Worm (Caenorhabditis elegans) whole organism, L4/young adult: ENCODE results near the gene tag-314.

Experiments used
- W03F9.2 ChIP-seq: fragments of 150-350 bp; optimal IDR thresholded peaks from 2 replicates; lab custom pipeline; 2014; ENCODE audit warnings: missing biosample characterization, missing genetic modification characterization
- dao-5 ChIP-seq: sonication (generic microtip); optimal IDR thresholded peaks from 2 replicates; lab custom pipeline; 2016; ENCODE audit warnings: missing genotype, missing genetic modification characterization, moderate library complexity, missing compliant biosample characterization
- him-1 ChIP-seq: sonication (generic microtip); optimal IDR thresholded peaks from 2 replicates; lab custom pipeline; 2016; ENCODE audit warnings: missing genotype, missing genetic modification reagents, missing genetic modification characterization, missing compliant biosample characterization

tag-314 gene

DNA sequence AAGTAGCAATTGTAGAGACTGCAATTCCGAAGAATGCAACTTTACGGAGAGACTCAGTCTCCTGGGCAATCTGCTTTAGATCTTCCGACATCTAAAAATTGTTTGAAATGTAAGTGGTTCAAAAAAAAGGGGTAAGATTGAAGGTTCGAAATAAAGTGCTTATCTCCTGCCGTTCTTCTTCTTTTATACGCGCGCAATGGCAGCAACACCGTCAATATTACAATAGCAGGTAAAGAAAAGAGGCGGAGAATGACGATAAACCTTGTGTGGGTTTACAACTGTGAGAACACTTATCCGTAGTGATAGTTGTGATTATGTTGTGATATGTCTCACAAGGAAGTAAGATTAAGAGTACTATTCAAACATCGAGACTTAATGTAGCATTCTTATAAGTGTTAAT, 6.7 kb downstream of the tag-314 start, which contains the start of gene col-13:
Gene col-13 (minus strand): TSS at position 101 of the 400 bp plus-strand sequence.
- TF ChIP-seq dao-5 (tag; lab: Kevin White, UChicago) (no peak), W03F9.2 (tag; lab: Kevin White, UChicago) (no peak), him-1 (tag; lab: Kevin White, UChicago) (no peak)

ce11 chrV:10418961-10419360, 9.5 kb downstream of the tag-314 start, which contains the start of gene F15H10.5:
Gene F15H10.5 (minus strand): TSS chrV:10419061.
- TF ChIP-seq him-1 (tag; lab: Kevin White, UChicago) (no peak), W03F9.2 (tag; lab: Kevin White, UChicago) (no peak), dao-5 (tag; lab: Kevin White, UChicago) (no peak)

DNA sequence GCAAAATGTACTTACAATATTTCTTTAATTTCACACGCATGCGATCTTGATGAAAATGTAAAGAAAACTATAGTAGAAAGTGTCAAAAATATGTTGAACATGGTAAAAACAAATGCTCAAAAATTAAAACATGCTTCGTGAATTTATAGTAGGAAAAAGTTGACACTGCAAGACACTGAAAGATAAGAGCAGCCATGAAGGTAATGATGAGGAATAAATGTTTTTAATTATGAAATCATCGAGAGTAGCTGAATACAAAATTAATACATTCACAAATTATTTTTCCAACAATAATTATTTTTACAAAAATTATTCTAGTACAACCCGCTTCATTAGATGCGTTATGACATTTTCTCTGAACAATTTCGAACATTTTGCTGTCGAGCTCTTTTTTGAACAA, 11.6 kb downstream of the tag-314 start, which contains the start of gene F15H10.10:
Gene F15H10.10 (minus strand): TSS at position 101 of the 400 bp plus-strand sequence.
- TF ChIP-seq W03F9.2 (tag; lab: Kevin White, UChicago) (no peak), him-1 (tag; lab: Kevin White, UChicago) (no peak), dao-5 (tag; lab: Kevin White, UChicago) (no peak)

- TF ChIP-seq dao-5 (tag; lab: Kevin White, UChicago): no peak
- no peak for TF ChIP-seq him-1 (tag; lab: Kevin White, UChicago)
- no peak for TF ChIP-seq W03F9.2 (tag; lab: Kevin White, UChicago)
Observed at ce11 chrV:10414610-10415009, 13.9 kb downstream of the tag-314 start, which contains the start of gene F15H10.9. Gene F15H10.9 (minus strand): TSS chrV:10414710.

DNA sequence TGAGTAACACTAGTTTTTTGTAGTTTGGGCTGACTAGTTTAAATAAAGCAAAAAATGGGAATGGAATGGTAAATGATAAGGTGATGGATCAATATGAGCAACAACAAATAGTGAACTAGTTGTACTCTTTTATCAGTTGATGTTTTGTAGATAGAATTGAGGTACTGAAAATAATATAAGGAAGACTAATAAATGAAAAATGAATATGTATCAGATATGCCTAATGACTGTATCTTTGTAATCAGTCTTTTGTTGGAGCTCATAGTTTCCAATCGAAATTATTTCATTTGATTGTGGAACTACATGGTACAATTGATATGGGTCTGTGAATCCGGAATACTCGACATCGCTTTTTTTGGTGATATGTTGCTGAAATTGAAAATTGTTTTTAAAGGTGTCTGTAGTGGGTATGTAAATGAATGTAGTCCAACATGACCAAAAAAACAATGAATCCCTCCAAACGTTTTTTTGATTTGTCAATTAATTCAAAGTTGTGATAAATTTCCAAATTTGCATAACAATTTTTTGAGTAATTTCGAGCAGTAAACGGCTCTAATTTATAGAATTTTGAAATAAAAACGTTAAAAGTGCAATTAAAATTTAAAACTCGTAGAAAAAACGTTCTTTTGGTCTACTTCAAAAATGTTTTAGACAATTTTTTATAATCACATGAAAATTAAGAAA, 18.3 kb downstream of the tag-314 start, which contains the start of gene F15H10.12:
Gene F15H10.12 (minus strand): TSS at position 51 of the 684 bp plus-strand sequence.
- TF ChIP-seq W03F9.2 (tag; lab: Kevin White, UChicago) (no peak), him-1 (tag; lab: Kevin White, UChicago) (no peak), dao-5 (tag; lab: Kevin White, UChicago) (no peak)

DNA sequence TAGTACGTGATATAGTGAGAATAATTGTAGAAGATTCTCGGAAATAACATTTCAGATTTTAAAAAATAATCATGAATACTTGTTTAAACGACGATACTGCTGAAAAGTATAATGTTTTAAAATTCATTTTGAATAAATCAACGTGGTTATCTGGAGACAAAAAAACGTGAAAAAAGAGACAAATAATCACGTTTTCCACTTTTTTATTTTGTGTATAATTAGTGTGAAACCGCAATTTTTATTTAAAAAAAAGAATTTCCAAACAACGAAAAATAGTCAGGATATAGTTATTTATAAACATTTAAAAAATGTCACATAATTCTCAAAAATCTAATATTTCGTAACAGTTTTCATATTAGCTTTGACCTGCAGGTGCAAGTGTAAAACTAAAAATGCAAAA, 22.2 kb downstream of the tag-314 start, which contains the start of gene F15H10.7:
Gene F15H10.7 (minus strand): TSS at position 101 of the 400 bp plus-strand sequence.
- TF ChIP-seq dao-5 (tag; lab: Kevin White, UChicago): no peak
- no peak for TF ChIP-seq him-1 (tag; lab: Kevin White, UChicago)
- TF ChIP-seq W03F9.2 (tag; lab: Kevin White, UChicago): no peak

DNA sequence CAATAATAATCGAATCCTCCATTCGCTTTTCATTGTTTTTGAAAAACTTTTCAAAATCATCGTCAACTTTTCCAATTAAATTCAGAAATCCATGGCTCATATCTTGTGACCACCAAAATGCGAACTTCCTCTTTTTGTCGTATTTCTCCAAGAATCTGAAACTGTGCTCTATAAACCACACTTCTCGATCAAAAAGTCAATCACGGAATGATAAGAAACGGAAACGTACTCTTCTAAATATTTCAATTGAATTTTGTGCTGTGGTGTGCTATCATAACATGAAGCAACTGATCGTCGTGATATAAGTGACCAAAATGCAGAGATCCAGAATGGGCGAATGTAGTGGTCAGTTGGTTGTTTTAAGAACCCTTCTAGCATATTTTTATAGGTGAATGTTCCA, 23.8 kb downstream of the tag-314 start:
- TF ChIP-seq dao-5 (tag; lab: Kevin White, UChicago): no peak
- no peak for TF ChIP-seq W03F9.2 (tag; lab: Kevin White, UChicago)
- TF ChIP-seq him-1 (tag; lab: Kevin White, UChicago): no peak

DNA sequence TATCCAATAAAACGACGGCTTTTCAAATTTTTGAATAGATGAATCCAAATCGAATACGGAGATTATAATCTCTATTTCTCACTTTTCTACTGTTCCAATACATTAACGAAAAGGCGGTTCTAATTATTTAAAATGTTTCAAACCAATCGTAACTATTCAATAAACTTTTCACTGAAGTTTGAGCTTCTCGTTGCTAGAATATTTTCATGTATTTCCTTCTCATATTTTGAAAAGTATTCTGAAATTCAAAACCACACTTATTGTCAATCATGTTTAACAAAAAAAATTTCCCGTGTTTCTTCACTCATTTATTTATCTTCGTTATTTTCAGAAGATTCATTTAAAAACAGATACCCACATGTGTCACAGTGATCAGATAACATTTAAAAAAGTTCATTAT, 25.7 kb downstream of the tag-314 start, which contains the start of gene F15H10.8:
Gene F15H10.8 (minus strand): TSS at position 101 of the 400 bp plus-strand sequence.
- TF ChIP-seq him-1 (tag; lab: Kevin White, UChicago): no peak
- TF ChIP-seq dao-5 (tag; lab: Kevin White, UChicago): no peak
- no peak for TF ChIP-seq W03F9.2 (tag; lab: Kevin White, UChicago)

- TF ChIP-seq dao-5 (tag; lab: Kevin White, UChicago): no peak
- TF ChIP-seq W03F9.2 (tag; lab: Kevin White, UChicago): no peak
- no peak for TF ChIP-seq him-1 (tag; lab: Kevin White, UChicago)
Observed at ce11 chrV:10399290-10399689, 29.2 kb downstream of the tag-314 start.

ce11 chrV:10398431-10398830, 30.1 kb downstream of the tag-314 start, which contains the start of gene ugt-2:
Gene ugt-2 (plus strand): TSS chrV:10398801.
- no peak for TF ChIP-seq W03F9.2 (tag; lab: Kevin White, UChicago)
- no peak for TF ChIP-seq dao-5 (tag; lab: Kevin White, UChicago)

ce11 chrV:10395173-10395766, 33.2 kb downstream of the tag-314 start, which contains the start of the genes col-151 and ugt-1:
Gene col-151 (minus strand): TSS chrV:10395223.
Gene ugt-1 (plus strand): TSS chrV:10395663.
- TF ChIP-seq dao-5 (tag; lab: Kevin White, UChicago) (no peak), him-1 (tag; lab: Kevin White, UChicago) (no peak), W03F9.2 (tag; lab: Kevin White, UChicago) (no peak)

DNA sequence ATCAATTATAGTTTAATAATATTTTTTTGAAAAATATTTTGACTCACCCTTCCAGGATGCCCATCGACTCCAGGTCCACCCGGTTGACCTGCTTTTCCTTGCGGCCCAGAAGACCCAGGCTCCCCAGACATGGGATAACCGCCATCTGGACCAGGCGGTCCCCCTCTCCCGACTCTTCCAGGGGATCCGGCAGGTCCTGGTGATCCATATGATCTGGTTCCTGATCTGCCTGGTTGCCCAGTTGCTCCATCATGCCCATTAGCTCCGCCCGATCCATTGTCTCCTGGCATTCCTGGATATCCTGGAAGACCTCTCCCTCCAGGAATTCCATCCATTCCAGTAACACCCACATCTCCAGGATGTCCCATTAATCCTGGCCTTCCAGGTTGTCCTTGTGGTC, 34.8 kb downstream of the tag-314 start:
- TF ChIP-seq him-1 (tag; lab: Kevin White, UChicago) (no peak), W03F9.2 (tag; lab: Kevin White, UChicago) (no peak), dao-5 (tag; lab: Kevin White, UChicago) (no peak)

DNA sequence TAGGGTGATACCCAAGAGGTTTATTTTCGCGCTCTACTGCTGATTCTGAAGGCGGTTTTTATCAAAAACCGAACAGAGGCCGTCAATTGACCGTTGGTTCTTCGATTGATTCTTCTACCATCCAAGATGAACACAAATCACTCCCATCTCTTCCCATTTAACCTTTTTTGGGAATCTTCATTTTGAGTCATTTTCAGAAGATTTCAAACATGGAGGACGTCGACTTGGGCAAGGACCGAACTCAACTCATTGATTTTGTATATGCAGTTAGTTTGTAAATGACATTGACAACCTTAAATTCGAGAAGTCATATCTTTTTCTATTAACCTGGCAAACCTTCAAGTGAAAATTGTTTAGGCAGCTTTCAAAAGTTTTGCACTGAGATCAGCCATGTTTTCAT, 40.2 kb downstream of the tag-314 start, which contains the start of gene AC3.5:
Gene AC3.5 (plus strand): TSS at position 210 of the 400 bp plus-strand sequence.
- TF ChIP-seq him-1 (tag; lab: Kevin White, UChicago) (no peak), dao-5 (tag; lab: Kevin White, UChicago) (no peak), W03F9.2 (tag; lab: Kevin White, UChicago) (no peak)
